Worm (Caenorhabditis elegans): Measurements from ENCODE around the gene sir-2.2.

ce11 chrX:13337728-13338127 lies 9.9 kb downstream of the sir-2.2 start, which contains the start of gene ptr-24:
- TF ChIP-seq ama-1 (optimal IDR thresholded peaks at IDR 0.05) (no peak), nhr-237 (tag; optimal IDR thresholded peaks at IDR 0.05) (no peak), pha-4 (tag; optimal IDR thresholded peaks at IDR 0.05) (no peak), skn-1 (tag; optimal IDR thresholded peaks at IDR 0.05) (no peak), fkh-10 (GFP tag; optimal IDR thresholded peaks at IDR 0.05) (no peak), unc-39 (tag; optimal IDR thresholded peaks at IDR 0.05) (no peak)
